Worm (Caenorhabditis elegans) whole organism, L4 larva: ENCODE data around the gene nhr-10.

Source experiments
- F26F4.8 ChIP-seq: fragments of 200-800 bp; sonication (Bioruptor generic); conservative IDR thresholded peaks from 2 replicates; pipeline ENCODE4 v1.3.6; 2022; ENCODE audit warnings: missing genetic modification characterization, missing compliant biosample characterization
- F44E2.7 ChIP-seq: fragments of 200-800 bp; sonication (Bioruptor generic); IDR thresholded peaks from 2 replicates; pipeline ENCODE4 v2.1.2; 2022; ENCODE audit warnings: missing genetic modification characterization, missing compliant biosample characterization
- F49E8.2 ChIP-seq: sonication (generic microtip); optimal IDR thresholded peaks from 2 replicates; lab custom pipeline; 2016; ENCODE audit warnings: missing compliant biosample characterization, mild to moderate bottlenecking, missing genetic modification characterization, borderline replicate concordance
- Y105C5A.15 ChIP-seq: fragments of 200-800 bp; sonication (Bioruptor generic); IDR thresholded peaks from 2 replicates; pipeline ENCODE4 v1.3.6; 2022; ENCODE audit warnings: missing genetic modification characterization, missing compliant biosample characterization
- Y48G9A.11 ChIP-seq: fragments of 200-800 bp; sonication (Bioruptor generic); IDR thresholded peaks from 2 replicates; pipeline ENCODE4 v1.3.6; 2022; ENCODE audit warnings: missing genetic modification reagents, missing genetic modification characterization, missing compliant biosample characterization
- Y75B8A.6 ChIP-seq: fragments of 200-800 bp; sonication (Bioruptor generic); IDR thresholded peaks from 2 replicates; pipeline ENCODE4 v1.3.6; 2022; ENCODE audit warnings: missing genetic modification reagents, missing genetic modification characterization, missing compliant biosample characterization
- ZK546.5 ChIP-seq, 2 experiments: sonication (generic microtip); optimal IDR thresholded peaks; 2 replicates each; lab custom pipeline; 2017; ENCODE audit warnings: missing biosample characterization in 2 of 2, missing genetic modification characterization in 2 of 2
- aly-2 ChIP-seq: sonication (generic microtip); optimal IDR thresholded peaks from 2 replicates; lab custom pipeline; 2018; ENCODE audit warnings: missing biosample characterization, missing genetic modification characterization
- ceh-28 ChIP-seq: fragments of 150-350 bp; optimal IDR thresholded peaks from 2 replicates; lab custom pipeline; 2014; ENCODE audit warnings: missing biosample characterization, missing genetic modification reagents, missing genetic modification characterization
- ceh-44 ChIP-seq: fragments of 200-800 bp; sonication (Bioruptor generic); IDR thresholded peaks from 2 replicates; pipeline ENCODE4 v1.3.6; 2022; ENCODE audit warnings: missing genetic modification reagents, missing genetic modification characterization, missing compliant biosample characterization
- ces-1 ChIP-seq: fragments of 150-350 bp; sonication (generic microtip); optimal IDR thresholded peaks from 4 replicates; lab custom pipeline; 2014; ENCODE audit warnings: missing biosample characterization, missing genetic modification reagents, missing genetic modification characterization
- cey-2 ChIP-seq: sonication (generic microtip); optimal IDR thresholded peaks from 3 replicates; lab custom pipeline; 2017; ENCODE audit warnings: missing genetic modification characterization, mild to moderate bottlenecking, missing compliant biosample characterization, antibody characterized with exemption, borderline replicate concordance; ENCODE audit not compliant: insufficient read depth
- ctbp-1 ChIP-seq: fragments of 200-800 bp; sonication (Bioruptor generic); IDR thresholded peaks from 2 replicates; pipeline ENCODE4 v1.3.6; 2022; ENCODE audit warnings: missing genetic modification reagents, missing genetic modification characterization, missing compliant biosample characterization
- daf-16 ChIP-seq, 3 experiments: sonication (generic microtip); optimal IDR thresholded peaks; 2 replicates each; lab custom pipeline; 2016 to 2017; ENCODE audit warnings: missing genetic modification characterization in 3 of 3, missing genetic modification reagents in 3 of 3, mild to moderate bottlenecking in 2 of 3, missing compliant biosample characterization in 2 of 3, missing biosample characterization in 1 of 3, moderate library complexity in 1 of 3
- daf-19 ChIP-seq: fragments of 200-800 bp; sonication (Bioruptor generic); conservative IDR thresholded peaks from 2 replicates; pipeline ENCODE4 v1.3.6; 2022; ENCODE audit warnings: missing genetic modification characterization, missing compliant biosample characterization
- dmd-6 ChIP-seq: fragments of 200-800 bp; sonication (Bioruptor generic); IDR thresholded peaks from 2 replicates; pipeline ENCODE4 v1.3.6; 2022; ENCODE audit warnings: missing genetic modification reagents, missing genetic modification characterization, missing compliant biosample characterization
- dmd-9 ChIP-seq: fragments of 200-800 bp; sonication (Bioruptor generic); IDR thresholded peaks from 2 replicates; pipeline ENCODE4 v1.3.6; 2022; ENCODE audit warnings: missing genetic modification reagents, missing genetic modification characterization, missing compliant biosample characterization
- dve-1 ChIP-seq: sonication (generic microtip); optimal IDR thresholded peaks from 2 replicates; lab custom pipeline; 2017; ENCODE audit warnings: antibody characterized with exemption, mild to moderate bottlenecking, missing genetic modification characterization, missing compliant biosample characterization; ENCODE audit not compliant: insufficient read depth
- egl-27 ChIP-seq: sonication (generic microtip); optimal IDR thresholded peaks from 3 replicates; lab custom pipeline; 2017; ENCODE audit warnings: missing biosample characterization, missing genetic modification reagents, missing genetic modification characterization
- egl-43 ChIP-seq: fragments of 200-800 bp; sonication (Bioruptor generic); IDR thresholded peaks from 2 replicates; pipeline ENCODE4 v1.3.6; 2022; ENCODE audit warnings: missing genetic modification reagents, missing genetic modification characterization, missing compliant biosample characterization
- fos-1 ChIP-seq: fragments of 150-350 bp; optimal IDR thresholded peaks from 2 replicates; lab custom pipeline; 2014; ENCODE audit warnings: missing biosample characterization, missing genetic modification characterization
- hif-1 ChIP-seq, 2 experiments: sonication (generic microtip); optimal IDR thresholded peaks; 2 replicates each; lab custom pipeline; 2016 to 2017; ENCODE audit warnings: missing compliant biosample characterization in 2 of 2, missing genetic modification characterization in 2 of 2, missing genetic modification reagents in 2 of 2, missing genotype in 2 of 2, mild to moderate bottlenecking in 1 of 2
- hlh-30 ChIP-seq: sonication (generic microtip); optimal IDR thresholded peaks from 2 replicates; lab custom pipeline; 2017; ENCODE audit warnings: antibody characterized with exemption, mild to moderate bottlenecking, missing genetic modification characterization, missing compliant biosample characterization; ENCODE audit not compliant: insufficient read depth
- hmg-1.1 ChIP-seq: fragments of 200-800 bp; sonication (Bioruptor generic); IDR thresholded peaks from 2 replicates; pipeline ENCODE4 v1.3.6; 2022; ENCODE audit warnings: missing genetic modification reagents, missing genetic modification characterization, missing compliant biosample characterization
- jun-1 ChIP-seq: fragments of 150-350 bp; optimal IDR thresholded peaks from 2 replicates; lab custom pipeline; 2014; ENCODE audit warnings: missing biosample characterization, missing genetic modification reagents, missing genetic modification characterization
- lin-15B ChIP-seq: fragments of 150-350 bp; sonication (generic microtip); optimal IDR thresholded peaks from 3 replicates; lab custom pipeline; 2014; ENCODE audit warnings: missing biosample characterization, missing genetic modification characterization
- lin-38 ChIP-seq: fragments of 200-800 bp; sonication (Bioruptor generic); IDR thresholded peaks from 2 replicates; pipeline ENCODE4 v1.3.6; 2022; ENCODE audit warnings: missing genetic modification reagents, missing genetic modification characterization, missing compliant biosample characterization
- lin-39 ChIP-seq: fragments of 150-350 bp; optimal IDR thresholded peaks from 2 replicates; lab custom pipeline; 2014; ENCODE audit warnings: missing biosample characterization, missing genetic modification reagents, missing genetic modification characterization
- lsy-2 ChIP-seq, 2 experiments: fragments of 150-350 bp in 1 of 2; sonication (generic microtip) in 1 of 2; optimal IDR thresholded peaks; 2 replicates each; lab custom pipeline; 2014 to 2017; ENCODE audit warnings: missing biosample characterization in 2 of 2, missing genetic modification characterization in 2 of 2
- madf-5 ChIP-seq, 2 experiments: fragments of 200-800 bp; sonication (Bioruptor generic); IDR thresholded peaks; 2 replicates each; pipeline ENCODE4 v1.3.6; 2022; ENCODE audit warnings: missing compliant biosample characterization in 2 of 2, missing genetic modification characterization in 2 of 2
- mxl-2 ChIP-seq: fragments of 200-800 bp; sonication (Bioruptor generic); conservative IDR thresholded peaks from 2 replicates; pipeline ENCODE4 v1.3.6; 2022; ENCODE audit warnings: missing genetic modification reagents, missing genetic modification characterization, missing compliant biosample characterization
- nhr-102 ChIP-seq: sonication (generic microtip); optimal IDR thresholded peaks from 2 replicates; lab custom pipeline; 2016; ENCODE audit warnings: mild to moderate bottlenecking, missing genetic modification characterization, moderate library complexity, missing compliant biosample characterization
- nhr-111 ChIP-seq: fragments of 200-800 bp; sonication (Bioruptor generic); optimal IDR thresholded peaks from 2 replicates; lab custom pipeline; 2018; ENCODE audit warnings: mild to moderate bottlenecking, missing genetic modification characterization, missing compliant biosample characterization
- nhr-237 ChIP-seq: sonication (generic microtip); optimal IDR thresholded peaks from 2 replicates; lab custom pipeline; 2017; ENCODE audit warnings: missing biosample characterization, missing genetic modification characterization
- nhr-25 ChIP-seq: sonication (generic microtip); optimal IDR thresholded peaks from 2 replicates; lab custom pipeline; 2017; ENCODE audit warnings: missing genetic modification characterization, mild to moderate bottlenecking, missing compliant biosample characterization, antibody characterized with exemption, moderate library complexity, borderline replicate concordance; ENCODE audit not compliant: insufficient read depth
- nhr-42 ChIP-seq: fragments of 200-800 bp; sonication (Bioruptor generic); IDR thresholded peaks from 2 replicates; pipeline ENCODE4 v1.3.6; 2022; ENCODE audit warnings: missing genetic modification characterization, missing compliant biosample characterization
- pha-4 ChIP-seq, 2 experiments: fragments of 150-350 bp in 1 of 2; fragments of 200-800 bp in 1 of 2; sonication (Bioruptor generic) in 1 of 2; IDR thresholded peaks in 1 of 2; optimal IDR thresholded peaks in 1 of 2; 2 replicates each; pipeline versions ENCODE4 v1.3.6 to Lab custom; 2014 to 2022; ENCODE audit warnings: missing genetic modification characterization in 2 of 2, missing genetic modification reagents in 2 of 2, missing biosample characterization in 1 of 2, missing compliant biosample characterization in 1 of 2
- pqm-1 ChIP-seq: sonication (generic microtip); optimal IDR thresholded peaks from 2 replicates; lab custom pipeline; 2017; ENCODE audit warnings: missing biosample characterization, missing genetic modification characterization
- rbr-2 ChIP-seq: sonication (generic microtip); optimal IDR thresholded peaks from 2 replicates; lab custom pipeline; 2016; ENCODE audit warnings: missing genotype, missing genetic modification characterization, missing compliant biosample characterization
- saeg-2 ChIP-seq: fragments of 200-800 bp; sonication (Bioruptor generic); IDR thresholded peaks from 2 replicates; pipeline ENCODE4 v1.3.6; 2022; ENCODE audit warnings: missing genetic modification reagents, missing genetic modification characterization, missing compliant biosample characterization
- sdz-12 ChIP-seq: fragments of 200-800 bp; sonication (Bioruptor generic); optimal IDR thresholded peaks from 2 replicates; lab custom pipeline; 2018; ENCODE audit warnings: mild to moderate bottlenecking, missing genetic modification characterization, missing compliant biosample characterization
- skn-1 ChIP-seq: fragments of 150-350 bp; optimal IDR thresholded peaks from 2 replicates; lab custom pipeline; 2014; ENCODE audit warnings: missing biosample characterization, missing genetic modification characterization
- snpc-1.2 ChIP-seq: fragments of 200-800 bp; sonication (Bioruptor generic); IDR thresholded peaks from 2 replicates; pipeline ENCODE4 v1.3.6; 2022; ENCODE audit warnings: missing genetic modification reagents, missing genetic modification characterization, missing compliant biosample characterization
- unc-62 ChIP-seq, 3 experiments: fragments of 150-350 bp in 1 of 3; sonication (generic microtip); optimal IDR thresholded peaks in 2 of 3; peaks in 1 of 3; 1 replicate in 1 of 3; 2 replicates in 2 of 3; lab custom pipeline; 2014 to 2017; ENCODE audit warnings: missing biosample characterization in 3 of 3, missing genetic modification characterization in 3 of 3, missing genetic modification reagents in 3 of 3, missing genotype in 1 of 3
- vab-7 ChIP-seq: fragments of 200-800 bp; sonication (Bioruptor generic); IDR thresholded peaks from 2 replicates; pipeline ENCODE4 v1.3.6; 2022; ENCODE audit warnings: missing genetic modification reagents, missing genetic modification characterization, missing compliant biosample characterization
- zfp-2 ChIP-seq: sonication (generic microtip); optimal IDR thresholded peaks from 2 replicates; lab custom pipeline; 2016; ENCODE audit warnings: mild to moderate bottlenecking, missing genetic modification characterization, missing compliant biosample characterization
- zfp-3 ChIP-seq: fragments of 200-800 bp; sonication (Bioruptor generic); conservative IDR thresholded peaks from 2 replicates; pipeline ENCODE4 v1.3.6; 2022; ENCODE audit warnings: missing genetic modification reagents, missing genetic modification characterization, missing compliant biosample characterization

Gene nhr-10

DNA sequence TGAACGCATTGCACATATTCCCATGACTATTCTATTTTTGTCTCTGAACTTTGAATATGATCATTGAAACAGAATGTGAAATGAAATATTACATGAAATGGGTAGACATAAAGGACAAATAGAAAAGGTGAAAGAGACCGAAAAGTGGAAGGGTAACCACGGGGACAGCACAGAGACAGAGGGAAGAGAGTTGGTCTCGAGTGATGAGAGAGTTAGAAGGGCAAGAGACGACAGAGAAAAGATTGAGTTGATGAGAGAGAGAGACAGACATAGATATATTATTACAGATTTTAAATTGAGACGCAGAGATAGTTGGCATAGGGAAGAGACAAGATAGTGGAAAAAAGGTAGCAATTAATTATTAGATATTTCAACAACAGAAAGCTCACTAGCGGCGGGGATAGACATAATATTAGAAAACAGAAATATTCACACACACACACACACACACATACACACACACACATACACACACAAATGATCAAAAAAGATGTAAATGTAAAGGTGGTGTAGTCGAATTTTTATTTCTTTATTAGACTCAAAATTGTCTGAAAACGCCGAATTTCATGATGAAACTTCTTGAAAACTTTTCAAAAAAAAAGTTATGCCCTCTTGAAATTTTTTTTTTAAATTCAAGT lies 1.5 kb upstream of the nhr-10 start (continued):
- TF ChIP-seq lin-15B (tag; lab: Kevin White, UChicago) (no peak), skn-1 (no peak), Y105C5A.15 (GFP tag; lab: Robert Waterston, UW) (no peak), dmd-6 (peak; percentile 77), zfp-2 (tag; lab: Kevin White, UChicago) (no peak), fos-1 (no peak), nhr-111 (GFP tag; lab: Kevin White, UChicago) (no peak), zfp-3 (0 out of 2 replicates have a peak, but pooled peaks have one; percentile 13), lin-39 (tag; lab: Kevin White, UChicago) (no peak), egl-27 (tag; lab: Kevin White, UChicago) (no peak), cey-2 (no peak), pqm-1 (tag; lab: Kevin White, UChicago) (peak; percentile 69), rbr-2 (tag; lab: Kevin White, UChicago) (peak; percentile 34), unc-62 (GFP tag; optimal IDR thresholded peaks at IDR 0.05 in 1 of 2; lab: Kevin White, UChicago) (no peak), unc-62 (tag; optimal IDR thresholded peaks at IDR 0.05; lab: Kevin White, UChicago) (no peak), snpc-1.2 (GFP tag; lab: Robert Waterston, UW) (no peak), ctbp-1 (GFP tag; lab: Robert Waterston, UW) (no peak), madf-5 (GFP tag; IDR thresholded peaks at IDR 0.05; lab: Robert Waterston, UW) (no peak), aly-2 (tag; lab: Kevin White, UChicago) (no peak), daf-19 (GFP tag; lab: Robert Waterston, UW) (no peak), ZK546.5 (tag; optimal IDR thresholded peaks at IDR 0.05; lab: Kevin White, UChicago) (no peak), saeg-2 (GFP tag; lab: Robert Waterston, UW) (no peak), dve-1 (tag; lab: Kevin White, UChicago) (peak; percentile 90), pha-4 (GFP tag; IDR thresholded peaks at IDR 0.05; lab: Robert Waterston, UW) (no peak), pha-4 (tag; optimal IDR thresholded peaks at IDR 0.05; lab: Kevin White, UChicago) (no peak), Y48G9A.11 (no peak), jun-1 (tag; lab: Kevin White, UChicago) (no peak), ceh-44 (GFP tag; lab: Robert Waterston, UW) (no peak), nhr-102 (no peak), dmd-9 (GFP tag; lab: Robert Waterston, UW) (no peak), nhr-237 (tag; lab: Kevin White, UChicago) (no peak), Y75B8A.6 (no peak), lin-38 (GFP tag; lab: Robert Waterston, UW) (peak; percentile 22), ces-1 (GFP tag; lab: Kevin White, UChicago) (no peak), egl-43 (GFP tag; lab: Robert Waterston, UW) (no peak), lsy-2 (tag; optimal IDR thresholded peaks at IDR 0.05; lab: Kevin White, UChicago) (peak; percentile 50 to 80), nhr-25 (tag; lab: Kevin White, UChicago) (no peak), nhr-42 (no peak), F26F4.8 (GFP tag; lab: Robert Waterston, UW) (no peak), hlh-30 (peak; percentile 94), sdz-12 (GFP tag; lab: Kevin White, UChicago) (no peak), mxl-2 (GFP tag; lab: Robert Waterston, UW) (no peak), daf-16 (GFP tag; optimal IDR thresholded peaks at IDR 0.05; lab: Kevin White, UChicago) (no peak), daf-16 (tag; optimal IDR thresholded peaks at IDR 0.05; lab: Kevin White, UChicago) (peak; percentile 67), vab-7 (GFP tag; lab: Robert Waterston, UW) (no peak), F49E8.2 (tag; lab: Kevin White, UChicago) (no peak), ceh-28 (tag; lab: Kevin White, UChicago) (no peak), hif-1 (tag; optimal IDR thresholded peaks at IDR 0.05; lab: Kevin White, UChicago) (no peak), F44E2.7 (GFP tag; lab: Robert Waterston, UW) (no peak), hmg-1.1 (peak; percentile 61)
